Worm (Caenorhabditis elegans): ENCODE results near the gene rabn-5.
A peak's percentile ranks its signal among the peaks of the same experiment; 100 is the strongest.

The rabn-5 gene

ce11 chrIII:5836261-5836660 is 28.1 kb upstream of the rabn-5 start:
- peak; percentile 55 for TF ChIP-seq sma-9 (GFP tag; optimal IDR thresholded peaks at IDR 0.05)
- no peak for TF ChIP-seq sma-9 (tag; optimal IDR thresholded peaks at IDR 0.05)
- no peak for TF ChIP-seq sma-3 (GFP tag; optimal IDR thresholded peaks at IDR 0.05)
- TF ChIP-seq nhr-237 (tag; optimal IDR thresholded peaks at IDR 0.05), result no peak
- TF ChIP-seq C34F6.9 (tag; optimal IDR thresholded peaks at IDR 0.05), result no peak
- TF ChIP-seq ceh-16 (tag; optimal IDR thresholded peaks at IDR 0.05), result peak; percentile 29
- TF ChIP-seq elt-1 (tag; optimal IDR thresholded peaks at IDR 0.05), result peak; percentile 79
- no peak for TF ChIP-seq blmp-1 (tag; optimal IDR thresholded peaks at IDR 0.05; ENCODE audit: insufficient read depth)
- no peak for TF ChIP-seq Y55F3AM.14 (GFP tag; optimal IDR thresholded peaks at IDR 0.05)
- TF ChIP-seq ztf-4 (tag; optimal IDR thresholded peaks at IDR 0.05), result no peak
- TF ChIP-seq crh-2 (tag; optimal IDR thresholded peaks at IDR 0.05), result peak; percentile 21
- TF ChIP-seq nhr-129 (tag; optimal IDR thresholded peaks at IDR 0.05), result peak; percentile 9
- peak; percentile 5 for TF ChIP-seq nhr-25 (tag; optimal IDR thresholded peaks at IDR 0.05)
- no peak for TF ChIP-seq lin-11 (tag; optimal IDR thresholded peaks at IDR 0.05)
- no peak for TF ChIP-seq gmeb-1 (tag; optimal IDR thresholded peaks at IDR 0.05)

DNA sequence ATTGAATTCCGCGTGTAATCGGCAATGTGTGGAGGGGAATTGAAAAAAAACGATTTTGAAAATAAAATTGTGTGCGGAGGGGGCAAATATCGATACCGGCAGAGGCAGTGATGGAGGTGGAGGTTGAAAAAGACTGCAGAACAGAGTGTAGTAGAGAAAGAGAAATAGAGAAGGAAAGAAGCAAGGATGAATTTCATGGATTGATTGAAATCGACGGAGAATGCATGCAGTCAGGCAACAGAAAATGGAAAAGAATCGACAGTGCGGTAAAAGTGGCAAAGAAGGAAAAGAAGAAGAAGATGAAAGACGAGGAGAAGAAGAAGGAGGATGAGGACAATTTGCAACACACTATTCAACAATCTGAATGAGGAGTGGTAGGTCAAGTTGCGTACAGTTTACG is 27.5 kb upstream of the rabn-5 start, which contains the start of gene W04D12.1:
TSS of gene W04D12.1 (plus strand) at position 111 of the 400 bp plus-strand sequence.
- TF ChIP-seq nhr-25 (tag; optimal IDR thresholded peaks at IDR 0.05) (peak; percentile 2), peb-1 (tag; optimal IDR thresholded peaks at IDR 0.05) (no peak), blmp-1 (tag; optimal IDR thresholded peaks at IDR 0.05; ENCODE audit: insufficient read depth) (peak; percentile 3), C34F6.9 (tag; optimal IDR thresholded peaks at IDR 0.05) (peak; percentile 18), ama-1 (optimal IDR thresholded peaks at IDR 0.05) (peak; percentile 14), snpc-4 (tag; optimal IDR thresholded peaks at IDR 0.05) (no peak), elt-1 (tag; optimal IDR thresholded peaks at IDR 0.05) (no peak), gmeb-1 (tag; optimal IDR thresholded peaks at IDR 0.05) (peak; percentile 35), nhr-129 (tag; optimal IDR thresholded peaks at IDR 0.05) (no peak), egl-27 (tag; optimal IDR thresholded peaks at IDR 0.05) (peak; percentile 23), sma-9 (GFP tag; optimal IDR thresholded peaks at IDR 0.05) (peak; percentile 17), sma-9 (tag; optimal IDR thresholded peaks at IDR 0.05) (no peak), zag-1 (tag; optimal IDR thresholded peaks at IDR 0.05) (no peak)

ce11 chrIII:5838159-5839046 is 25.9 kb upstream of the rabn-5 start:
- TF ChIP-seq ama-1 (optimal IDR thresholded peaks at IDR 0.05) (peak; percentile 73), ZK546.5 (tag; optimal IDR thresholded peaks at IDR 0.05) (no peak), nhr-237 (tag; optimal IDR thresholded peaks at IDR 0.05) (no peak), nhr-10 (tag; optimal IDR thresholded peaks at IDR 0.05) (no peak), R02D3.7 (tag; optimal IDR thresholded peaks at IDR 0.05) (no peak), sma-3 (GFP tag; optimal IDR thresholded peaks at IDR 0.05) (peak; percentile 71), mab-5 (tag; optimal IDR thresholded peaks at IDR 0.05) (no peak), nhr-11 (tag; optimal IDR thresholded peaks at IDR 0.05) (no peak), sma-9 (GFP tag; optimal IDR thresholded peaks at IDR 0.05) (peak; percentile 89), sma-9 (tag; optimal IDR thresholded peaks at IDR 0.05) (no peak), ztf-4 (tag; optimal IDR thresholded peaks at IDR 0.05) (peak; percentile 24), ztf-1 (GFP tag; conservative IDR thresholded peaks at IDR 0.05) (no peak), unc-39 (tag; optimal IDR thresholded peaks at IDR 0.05) (no peak), F13H6.1 (tag; optimal IDR thresholded peaks at IDR 0.05) (peak; percentile 69), nhr-23 (tag; optimal IDR thresholded peaks at IDR 0.05) (no peak), elt-3 (tag; optimal IDR thresholded peaks at IDR 0.05) (no peak), zag-1 (tag; optimal IDR thresholded peaks at IDR 0.05) (no peak), nhr-6 (tag; optimal IDR thresholded peaks at IDR 0.05) (no peak), snpc-4 (tag; optimal IDR thresholded peaks at IDR 0.05) (no peak), nhr-25 (tag; optimal IDR thresholded peaks at IDR 0.05) (peak; percentile 54), C34F6.9 (tag; optimal IDR thresholded peaks at IDR 0.05) (no peak), fos-1 (tag; optimal IDR thresholded peaks at IDR 0.05) (peak; percentile 95), sem-4 (tag; optimal IDR thresholded peaks at IDR 0.05) (no peak), unc-62 (GFP tag; optimal IDR thresholded peaks at IDR 0.05) (no peak), blmp-1 (tag; optimal IDR thresholded peaks at IDR 0.05; ENCODE audit: insufficient read depth) (peak; percentile 36), lin-39 (tag; optimal IDR thresholded peaks at IDR 0.05) (no peak), mdl-1 (tag; optimal IDR thresholded peaks at IDR 0.05) (peak; percentile 60 to 72), Y55F3AM.14 (GFP tag; optimal IDR thresholded peaks at IDR 0.05) (no peak), ceh-82 (tag; optimal IDR thresholded peaks at IDR 0.05) (no peak), ceh-16 (tag; optimal IDR thresholded peaks at IDR 0.05) (peak; percentile 9), lin-13 (GFP tag; optimal IDR thresholded peaks at IDR 0.05) (no peak), gmeb-1 (tag; optimal IDR thresholded peaks at IDR 0.05) (peak; percentile 53), aly-2 (tag; optimal IDR thresholded peaks at IDR 0.05) (no peak), peb-1 (tag; optimal IDR thresholded peaks at IDR 0.05) (no peak), nhr-12 (tag; optimal IDR thresholded peaks at IDR 0.05) (no peak), skn-1 (tag; optimal IDR thresholded peaks at IDR 0.05) (no peak), unc-55 (GFP tag; optimal IDR thresholded peaks at IDR 0.05) (no peak), dmd-4 (tag; optimal IDR thresholded peaks at IDR 0.05) (no peak), nhr-21 (tag; optimal IDR thresholded peaks at IDR 0.05) (peak; percentile 73), egl-27 (tag; optimal IDR thresholded peaks at IDR 0.05) (peak; percentile 72), mbf-1 (tag; optimal IDR thresholded peaks at IDR 0.05) (no peak)

All from whole organism, L2 larva.